Worm (Caenorhabditis elegans) whole organism, L3 larva: ENCODE measurements around the gene zyg-12.
A peak's percentile ranks its signal among the peaks of the same experiment; 100 is the strongest.

Experiments
- R02D3.7 ChIP-seq: fragments of 150-350 bp; optimal IDR thresholded peaks from 2 replicates; lab custom pipeline; 2014; ENCODE audit warnings: missing biosample characterization, missing genetic modification characterization
- ceh-82 ChIP-seq: fragments of 150-350 bp; optimal IDR thresholded peaks from 2 replicates; lab custom pipeline; 2014; ENCODE audit warnings: missing biosample characterization, missing genetic modification characterization
- elt-2 ChIP-seq: sonication (generic microtip); optimal IDR thresholded peaks from 2 replicates; lab custom pipeline; 2016; ENCODE audit warnings: missing genetic modification reagents, mild to moderate bottlenecking, missing genetic modification characterization, missing compliant biosample characterization
- fos-1 ChIP-seq: fragments of 150-350 bp; optimal IDR thresholded peaks from 2 replicates; lab custom pipeline; 2014; ENCODE audit warnings: missing biosample characterization, missing genetic modification characterization
- jun-1 ChIP-seq: fragments of 150-350 bp; optimal IDR thresholded peaks from 2 replicates; lab custom pipeline; 2014; ENCODE audit warnings: missing biosample characterization, missing genetic modification reagents, missing genetic modification characterization
- lin-39 ChIP-seq: fragments of 150-350 bp; optimal IDR thresholded peaks from 2 replicates; lab custom pipeline; 2018; ENCODE audit warnings: missing biosample characterization, missing genetic modification reagents, missing genetic modification characterization
- nfya-1 ChIP-seq: sonication (generic microtip); optimal IDR thresholded peaks from 2 replicates; lab custom pipeline; 2017; ENCODE audit warnings: missing genetic modification characterization, mild to moderate bottlenecking, missing compliant biosample characterization, antibody characterized with exemption, moderate library complexity; ENCODE audit not compliant: insufficient read depth
- nhr-25 ChIP-seq: sonication (generic microtip); optimal IDR thresholded peaks from 2 replicates; lab custom pipeline; 2017; ENCODE audit warnings: missing biosample characterization, missing genetic modification characterization
- nhr-28 ChIP-seq: fragments of 150-350 bp; optimal IDR thresholded peaks from 2 replicates; lab custom pipeline; 2014; ENCODE audit warnings: missing biosample characterization, missing genetic modification characterization
- nhr-77 ChIP-seq: fragments of 150-350 bp; optimal IDR thresholded peaks from 2 replicates; lab custom pipeline; 2014; ENCODE audit warnings: missing biosample characterization, missing genetic modification characterization
- zag-1 ChIP-seq: fragments of 150-350 bp; optimal IDR thresholded peaks from 2 replicates; lab custom pipeline; 2014; ENCODE audit warnings: missing biosample characterization, missing genetic modification characterization
- ztf-11 ChIP-seq: fragments of 150-350 bp; optimal IDR thresholded peaks from 2 replicates; lab custom pipeline; 2014; ENCODE audit warnings: missing biosample characterization, missing genetic modification characterization

ce11 chrII:4954099-4954959 is 4.6 kb downstream of the zyg-12 start:
- peak; percentile 5 for TF ChIP-seq elt-2 (tag; lab: Kevin White, UChicago)
- no peak for TF ChIP-seq R02D3.7 (tag; lab: Kevin White, UChicago)
- TF ChIP-seq ztf-11: no peak
- no peak for TF ChIP-seq lin-39 (tag; lab: Kevin White, UChicago)
- no peak for TF ChIP-seq ceh-82 (tag; lab: Kevin White, UChicago)
- TF ChIP-seq nhr-25 (tag; lab: Kevin White, UChicago): no peak
- no peak for TF ChIP-seq zag-1 (tag; lab: Kevin White, UChicago)
- TF ChIP-seq nhr-28 (tag; lab: Kevin White, UChicago): no peak
- TF ChIP-seq nfya-1: no peak
- no peak for TF ChIP-seq nhr-77 (tag; lab: Kevin White, UChicago)
- no peak for TF ChIP-seq fos-1 (tag; lab: Kevin White, UChicago)
- TF ChIP-seq jun-1 (tag; lab: Kevin White, UChicago): no peak
